Fruit fly (Drosophila melanogaster): ENCODE results near the gene SerRS-m.

- TF ChIP-seq h (optimal IDR thresholded peaks at IDR 0.05), result no peak
- no peak for TF ChIP-seq psq (optimal IDR thresholded peaks at IDR 0.05)
- TF ChIP-seq ttk (optimal IDR thresholded peaks at IDR 0.05), result no peak
- no peak for TF ChIP-seq insv (optimal IDR thresholded peaks at IDR 0.05)
These were observed at the start of gene SerRS-m for dm6 chr3R:15340052-15340732.

Measured in Kc167 (cell line).